Fruit fly (Drosophila melanogaster) whole organism, adult: Measurements from ENCODE around the gene NPFR.

Source experiments
- CG11617 ChIP-seq: fragments of 200-800 bp; sonication (Bioruptor generic); optimal IDR thresholded peaks from 2 replicates; lab custom pipeline; 2017; ENCODE audit warnings: mild to moderate bottlenecking, missing biosample characterization, missing genetic modification reagents, missing genetic modification characterization
- CG12768 ChIP-seq: fragments of 200-800 bp; sonication (Bioruptor generic); optimal IDR thresholded peaks from 2 replicates; lab custom pipeline; 2017; ENCODE audit warnings: missing biosample characterization, missing genetic modification characterization, mild to moderate bottlenecking, moderate library complexity, missing genetic modification reagents
- CG14711 ChIP-seq: fragments of 200-800 bp; sonication (Bioruptor generic); optimal IDR thresholded peaks from 2 replicates; lab custom pipeline; 2018; ENCODE audit warnings: missing biosample characterization, mild to moderate bottlenecking, missing genetic modification characterization, moderate library complexity
- CG1620 ChIP-seq: fragments of 200-800 bp; sonication (Bioruptor generic); optimal IDR thresholded peaks from 2 replicates; lab custom pipeline; 2016; ENCODE audit warnings: missing biosample characterization, missing genetic modification characterization
- CG33017 ChIP-seq: fragments of 200-800 bp; sonication (Bioruptor generic); optimal IDR thresholded peaks from 2 replicates; lab custom pipeline; 2018; ENCODE audit warnings: missing biosample characterization, mild to moderate bottlenecking, missing genetic modification characterization, moderate library complexity
- CG5204 ChIP-seq: fragments of 200-800 bp; sonication (Bioruptor generic); optimal IDR thresholded peaks from 2 replicates; lab custom pipeline; 2016; ENCODE audit warnings: missing biosample characterization, missing genetic modification characterization
- CG7045 ChIP-seq: fragments of 200-800 bp; sonication (Bioruptor generic); optimal IDR thresholded peaks from 2 replicates; lab custom pipeline; 2017; ENCODE audit warnings: missing biosample characterization, mild to moderate bottlenecking, missing genetic modification characterization
- CG7101 ChIP-seq: fragments of 200-800 bp; sonication (Bioruptor generic); optimal IDR thresholded peaks from 2 replicates; lab custom pipeline; 2018; ENCODE audit warnings: missing biosample characterization, mild to moderate bottlenecking, missing genetic modification characterization, moderate library complexity
- Clk ChIP-seq: fragments of 200-800 bp; sonication (Bioruptor generic); optimal IDR thresholded peaks from 2 replicates; lab custom pipeline; 2017; ENCODE audit warnings: missing biosample characterization, missing genetic modification characterization
- Crg-1 ChIP-seq: fragments of 200-800 bp; sonication (Bioruptor generic); optimal IDR thresholded peaks from 2 replicates; lab custom pipeline; 2016; ENCODE audit warnings: missing biosample characterization, missing genetic modification characterization
- Hr96 ChIP-seq: fragments of 200-800 bp; sonication (Bioruptor generic); optimal IDR thresholded peaks from 2 replicates; lab custom pipeline; 2016; ENCODE audit warnings: missing biosample characterization, missing genetic modification characterization
- Mnt ChIP-seq: fragments of 200-800 bp; sonication (Bioruptor generic); optimal IDR thresholded peaks from 2 replicates; lab custom pipeline; 2016; ENCODE audit warnings: missing biosample characterization, mild to moderate bottlenecking, missing genetic modification characterization
- bab1 ChIP-seq: fragments of 200-800 bp; sonication (Bioruptor generic); optimal IDR thresholded peaks from 3 replicates; lab custom pipeline; 2019; ENCODE audit warnings: missing biosample characterization, mild to moderate bottlenecking, missing genetic modification characterization, moderate library complexity
- cic ChIP-seq: fragments of 200-800 bp; sonication (Bioruptor generic); optimal IDR thresholded peaks from 2 replicates; lab custom pipeline; 2017; ENCODE audit warnings: missing biosample characterization, mild to moderate bottlenecking, missing genetic modification characterization, moderate library complexity
- cnc ChIP-seq, 2 experiments: fragments of >200 bp; optimal IDR thresholded peaks; 2 replicates each; lab custom pipeline; 2017
- kay ChIP-seq: fragments of 200-800 bp; sonication (Bioruptor generic); peaks from one replicate; lab custom pipeline; 2016; ENCODE audit warnings: missing biosample characterization, missing genetic modification characterization, borderline replicate concordance
- ovo ChIP-seq: fragments of 200-800 bp; sonication (Bioruptor generic); optimal IDR thresholded peaks from 2 replicates; lab custom pipeline; 2016; ENCODE audit warnings: missing biosample characterization, missing genetic modification characterization
- pad ChIP-seq: fragments of 200-800 bp; sonication (Bioruptor generic); optimal IDR thresholded peaks from 3 replicates; lab custom pipeline; 2017; ENCODE audit warnings: missing biosample characterization, missing genetic modification characterization, mild to moderate bottlenecking, moderate library complexity, missing genetic modification reagents
- tj ChIP-seq: fragments of 200-800 bp; sonication (Bioruptor generic); optimal IDR thresholded peaks from 3 replicates; lab custom pipeline; 2017; ENCODE audit warnings: missing biosample characterization, mild to moderate bottlenecking, missing genetic modification characterization, moderate library complexity
- toe ChIP-seq: fragments of 200-800 bp; sonication (Bioruptor generic); optimal IDR thresholded peaks from 2 replicates; lab custom pipeline; 2016; ENCODE audit warnings: missing biosample characterization, missing genetic modification characterization

NPFR gene

dm6 chr3R:6187015-6187414, at the start of gene NPFR:
TSS of gene NPFR (plus strand) at chr3R:6187315.
- no peak for TF ChIP-seq kay (GFP tag; lab: Kevin White, UChicago)
- TF ChIP-seq CG5204 (GFP tag; lab: Kevin White, UChicago) = no peak
- no peak for TF ChIP-seq cic (GFP tag; lab: Kevin White, UChicago)
- no peak for TF ChIP-seq CG33017 (tag; lab: Kevin White, UChicago)
- TF ChIP-seq tj (GFP tag; lab: Kevin White, UChicago) = no peak
- no peak for TF ChIP-seq Mnt (GFP tag; lab: Kevin White, UChicago)
- TF ChIP-seq Hr96 (GFP tag; lab: Kevin White, UChicago) = no peak
- no peak for TF ChIP-seq CG1620 (GFP tag; lab: Kevin White, UChicago)
- TF ChIP-seq toe (GFP tag; lab: Kevin White, UChicago) = no peak
- TF ChIP-seq ovo = no peak
- TF ChIP-seq CG12768 (GFP tag; lab: Kevin White, UChicago) = no peak
- TF ChIP-seq pad = no peak
- no peak for TF ChIP-seq bab1 (GFP tag; lab: Kevin White, UChicago)
- TF ChIP-seq Clk (GFP tag; lab: Kevin White, UChicago) = no peak
- no peak for TF ChIP-seq CG11617 (GFP tag; lab: Kevin White, UChicago)
- no peak for TF ChIP-seq CG14711 (tag; lab: Kevin White, UChicago)
- no peak for TF ChIP-seq CG7045

- no peak for TF ChIP-seq Crg-1 (GFP tag; lab: Kevin White, UChicago)
- TF ChIP-seq CG1620 (GFP tag; lab: Kevin White, UChicago) = no peak
- no peak for TF ChIP-seq CG7045
- no peak for TF ChIP-seq cnc (optimal IDR thresholded peaks at IDR 0.05; lab: Kevin White, UChicago)
- TF ChIP-seq toe (GFP tag; lab: Kevin White, UChicago) = no peak
- TF ChIP-seq CG12768 (GFP tag; lab: Kevin White, UChicago) = no peak
- TF ChIP-seq cic (GFP tag; lab: Kevin White, UChicago) = no peak
- TF ChIP-seq bab1 (GFP tag; lab: Kevin White, UChicago) = no peak
- TF ChIP-seq kay (GFP tag; lab: Kevin White, UChicago) = no peak
- TF ChIP-seq tj (GFP tag; lab: Kevin White, UChicago) = no peak
Measured at dm6 chr3R:6141768-6142167, 45.3 kb upstream of the NPFR start.

- TF ChIP-seq CG7101 (tag; lab: Kevin White, UChicago) (no peak), kay (GFP tag; lab: Kevin White, UChicago) (no peak), Crg-1 (GFP tag; lab: Kevin White, UChicago) (no peak), CG7045 (no peak), Clk (GFP tag; lab: Kevin White, UChicago) (no peak), cic (GFP tag; lab: Kevin White, UChicago) (no peak), CG33017 (tag; lab: Kevin White, UChicago) (no peak), ovo (no peak), CG12768 (GFP tag; lab: Kevin White, UChicago) (no peak), cnc (optimal IDR thresholded peaks at IDR 0.05; lab: Kevin White, UChicago) (no peak), CG11617 (GFP tag; lab: Kevin White, UChicago) (no peak), Hr96 (GFP tag; lab: Kevin White, UChicago) (no peak), bab1 (GFP tag; lab: Kevin White, UChicago) (no peak), tj (GFP tag; lab: Kevin White, UChicago) (no peak), CG14711 (tag; lab: Kevin White, UChicago) (no peak), CG1620 (GFP tag; lab: Kevin White, UChicago) (no peak)
Measured at dm6 chr3R:6149130-6149529, 38.0 kb upstream of the NPFR start.

- TF ChIP-seq Clk (GFP tag; lab: Kevin White, UChicago) (no peak), cic (GFP tag; lab: Kevin White, UChicago) (no peak), tj (GFP tag; lab: Kevin White, UChicago) (no peak), pad (no peak), cnc (optimal IDR thresholded peaks at IDR 0.05; lab: Kevin White, UChicago) (no peak), CG33017 (tag; lab: Kevin White, UChicago) (no peak), Crg-1 (GFP tag; lab: Kevin White, UChicago) (no peak), bab1 (GFP tag; lab: Kevin White, UChicago) (no peak), CG7045 (no peak), CG11617 (GFP tag; lab: Kevin White, UChicago) (no peak), CG7101 (tag; lab: Kevin White, UChicago) (no peak), Hr96 (GFP tag; lab: Kevin White, UChicago) (no peak), CG12768 (GFP tag; lab: Kevin White, UChicago) (no peak), kay (GFP tag; lab: Kevin White, UChicago) (no peak), CG5204 (GFP tag; lab: Kevin White, UChicago) (no peak), ovo (no peak), toe (GFP tag; lab: Kevin White, UChicago) (no peak), CG14711 (tag; lab: Kevin White, UChicago) (no peak), CG1620 (GFP tag; lab: Kevin White, UChicago) (no peak)
Measured at dm6 chr3R:6149593-6149992, 37.5 kb upstream of the NPFR start.

dm6 chr3R:6153574-6153973, 33.5 kb upstream of the NPFR start:
- TF ChIP-seq CG5204 (GFP tag; lab: Kevin White, UChicago) = no peak
- no peak for TF ChIP-seq Clk (GFP tag; lab: Kevin White, UChicago)
- TF ChIP-seq cic (GFP tag; lab: Kevin White, UChicago) = no peak
- TF ChIP-seq Mnt (GFP tag; lab: Kevin White, UChicago) = no peak
- no peak for TF ChIP-seq Crg-1 (GFP tag; lab: Kevin White, UChicago)
- TF ChIP-seq ovo = no peak
- TF ChIP-seq CG12768 (GFP tag; lab: Kevin White, UChicago) = no peak
- no peak for TF ChIP-seq CG14711 (tag; lab: Kevin White, UChicago)
- no peak for TF ChIP-seq CG7045
- no peak for TF ChIP-seq CG1620 (GFP tag; lab: Kevin White, UChicago)
- no peak for TF ChIP-seq toe (GFP tag; lab: Kevin White, UChicago)
- no peak for TF ChIP-seq kay (GFP tag; lab: Kevin White, UChicago)
- no peak for TF ChIP-seq CG7101 (tag; lab: Kevin White, UChicago)
- no peak for TF ChIP-seq bab1 (GFP tag; lab: Kevin White, UChicago)
- TF ChIP-seq CG33017 (tag; lab: Kevin White, UChicago) = no peak
- TF ChIP-seq cnc (optimal IDR thresholded peaks at IDR 0.05; lab: Kevin White, UChicago) = no peak
- no peak for TF ChIP-seq pad
- TF ChIP-seq tj (GFP tag; lab: Kevin White, UChicago) = no peak
- no peak for TF ChIP-seq CG11617 (GFP tag; lab: Kevin White, UChicago)
